Worm (Caenorhabditis elegans) whole organism, midembryonic: Measurements from ENCODE around the gene F25B5.3.

Source experiments
- T22C8.4 ChIP-seq: fragments of 200-800 bp; sonication (Bioruptor generic); IDR thresholded peaks from 2 replicates; pipeline ENCODE4 v1.3.6; 2022; ENCODE audit warnings: missing genetic modification characterization, missing compliant biosample characterization
- flt-1 ChIP-seq: fragments of 200-800 bp; sonication (Bioruptor generic); IDR thresholded peaks from 2 replicates; pipeline ENCODE4 v1.3.6; 2022; ENCODE audit warnings: missing genetic modification characterization, missing compliant biosample characterization
- klf-2 ChIP-seq: fragments of 200-800 bp; sonication (Bioruptor generic); conservative IDR thresholded peaks from 2 replicates; pipeline ENCODE4 v1.3.6; 2022; ENCODE audit warnings: missing genetic modification reagents, missing genetic modification characterization, missing compliant biosample characterization
- med-1 ChIP-seq: sonication (generic microtip); optimal IDR thresholded peaks from 2 replicates; lab custom pipeline; 2017; ENCODE audit warnings: missing genetic modification characterization, mild to moderate bottlenecking, missing compliant biosample characterization, antibody characterized with exemption, missing genetic modification reagents; ENCODE audit not compliant: insufficient read depth
- ref-1 ChIP-seq: fragments of 200-800 bp; sonication (Bioruptor generic); conservative IDR thresholded peaks from 2 replicates; pipeline ENCODE4 v1.3.6; 2022; ENCODE audit warnings: missing genetic modification reagents, missing genetic modification characterization, missing compliant biosample characterization
- ztf-23 ChIP-seq: fragments of 200-800 bp; sonication (Bioruptor generic); IDR thresholded peaks from 2 replicates; pipeline ENCODE4 v1.3.6; 2022; ENCODE audit warnings: missing genetic modification reagents, missing genetic modification characterization, missing compliant biosample characterization
- ztf-29 ChIP-seq: fragments of 200-800 bp; sonication (Bioruptor generic); IDR thresholded peaks from 2 replicates; pipeline ENCODE4 v1.3.6; 2022; ENCODE audit warnings: missing genetic modification reagents, missing genetic modification characterization, missing compliant biosample characterization

ce11 chrIII:5915926-5916325, 32.8 kb upstream of the F25B5.3 start:
- no peak for TF ChIP-seq T22C8.4 (GFP tag; lab: Robert Waterston, UW)
- no peak for TF ChIP-seq ztf-29 (GFP tag; lab: Robert Waterston, UW)
- TF ChIP-seq flt-1 (GFP tag; lab: Robert Waterston, UW): no peak
- no peak for TF ChIP-seq ref-1
- no peak for TF ChIP-seq ztf-23 (GFP tag; lab: Robert Waterston, UW)
- TF ChIP-seq med-1 (GFP tag; lab: Kevin White, UChicago): no peak
- no peak for TF ChIP-seq klf-2 (GFP tag; lab: Robert Waterston, UW)
